Worm (Caenorhabditis elegans): ENCODE results near the gene best-21.
"Not testable (repeated sequence)": the region's sequence is repeated elsewhere in the genome, so short reads cannot be mapped to it uniquely, and the experiment has no call there.

The best-21 gene

DNA sequence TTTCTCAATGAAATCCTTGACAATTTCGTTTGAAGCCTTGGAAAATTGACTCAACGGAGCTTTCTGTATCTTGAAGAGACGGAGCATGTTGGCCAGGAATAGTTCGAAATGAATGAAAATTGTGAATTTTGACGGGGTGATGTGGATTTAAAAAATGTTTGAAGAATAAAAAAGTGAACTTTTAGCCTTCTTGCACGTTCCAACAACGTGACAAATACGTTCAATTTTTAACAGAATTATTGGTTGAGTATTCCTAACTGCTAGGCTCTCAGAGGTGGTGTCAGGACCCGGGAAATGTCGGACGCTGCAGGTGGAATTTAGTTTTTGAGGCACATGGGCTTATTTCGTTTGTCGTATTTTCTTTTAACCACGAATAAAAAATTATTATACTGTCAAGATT, 9.3 kb downstream of the best-21 start, which contains the start of gene Y73F8A.12:
TSS of gene Y73F8A.12 (minus strand) at position 101 of the 400 bp plus-strand sequence.
- TF ChIP-seq F39B2.1 (GFP tag; IDR thresholded peaks at IDR 0.05); B0035.1 (tag; optimal IDR thresholded peaks at IDR 0.05); ceh-40 (GFP tag; IDR thresholded peaks at IDR 0.05): not testable (repeated sequence)

DNA sequence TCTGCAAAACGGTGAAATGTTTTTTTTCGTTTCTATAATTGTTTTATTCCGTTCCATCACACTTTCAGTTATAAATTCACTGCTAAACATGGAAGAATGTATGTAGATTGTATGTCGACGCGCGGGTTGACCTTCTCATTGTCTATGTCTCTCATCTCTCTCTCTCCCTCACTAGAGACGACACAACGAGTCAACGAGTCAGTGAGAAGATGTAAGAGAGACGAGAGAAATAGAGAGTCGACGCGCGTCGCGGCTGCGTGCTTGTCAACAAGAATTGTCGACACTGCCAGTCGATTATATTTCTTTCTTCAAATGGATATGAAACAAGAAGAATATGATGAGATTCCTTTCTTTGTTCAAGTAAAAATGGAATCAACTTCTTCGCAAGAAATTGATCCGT, 9.8 kb downstream of the best-21 start, which contains the start of gene Y73F8A.13:
TSS of gene Y73F8A.13 (plus strand) at position 240 of the 400 bp plus-strand sequence.
- no peak for TF ChIP-seq chd-7 (tag; optimal IDR thresholded peaks at IDR 0.05)
- TF ChIP-seq hmg-1.2 (GFP tag; IDR thresholded peaks at IDR 0.05) = peak; percentile 66; the same call in 1 of the 2 replicates
- TF ChIP-seq attf-6 (GFP tag; IDR thresholded peaks at IDR 0.05) = 0 out of 2 replicates have a peak, but pooled peaks have one; percentile 45
- no peak for TF ChIP-seq snpc-1.1 (tag; optimal IDR thresholded peaks at IDR 0.05; ENCODE audit: insufficient read depth)
- TF ChIP-seq F22D6.2 (tag; optimal IDR thresholded peaks at IDR 0.05) = no peak
- no peak for TF ChIP-seq ztf-3 (GFP tag; optimal IDR thresholded peaks at IDR 0.05)
- no peak for TF ChIP-seq snpc-4 (GFP tag; optimal IDR thresholded peaks at IDR 0.05)
- peak in 2 of 4 experiments; percentile 45 to 60 for TF ChIP-seq snpc-4 (tag; optimal IDR thresholded peaks at IDR 0.05)
- no peak for TF ChIP-seq nhr-179 (tag; optimal IDR thresholded peaks at IDR 0.05)

DNA sequence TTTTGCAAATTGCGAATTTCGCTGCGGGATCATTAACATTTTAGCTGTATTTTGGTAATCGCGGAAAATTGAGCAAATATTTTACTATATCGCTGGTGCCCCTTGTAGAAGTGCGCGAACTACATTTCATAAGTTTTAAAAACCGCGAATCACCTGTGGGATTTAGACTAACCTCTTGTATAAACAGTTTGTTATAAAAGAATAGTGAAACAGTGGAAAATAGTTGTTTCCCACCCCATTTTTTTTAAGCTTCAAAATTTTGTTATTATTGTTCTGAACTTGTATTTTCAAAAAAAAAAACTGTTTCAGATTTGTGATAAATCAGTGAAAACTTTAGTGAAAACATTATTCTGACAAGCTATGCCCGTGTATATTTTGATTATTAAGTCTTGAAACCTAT, 13.3 kb downstream of the best-21 start:
- TF ChIP-seq snpc-4 (GFP tag; optimal IDR thresholded peaks at IDR 0.05) (no peak), snpc-4 (tag; optimal IDR thresholded peaks at IDR 0.05) (peak in 2 of 4 experiments; percentile 12 to 30), madf-3 (GFP tag; IDR thresholded peaks at IDR 0.05) (no peak), C17E4.6 (GFP tag; IDR thresholded peaks at IDR 0.05) (no peak), sptf-2 (GFP tag; optimal IDR thresholded peaks at IDR 0.05) (no peak)

DNA sequence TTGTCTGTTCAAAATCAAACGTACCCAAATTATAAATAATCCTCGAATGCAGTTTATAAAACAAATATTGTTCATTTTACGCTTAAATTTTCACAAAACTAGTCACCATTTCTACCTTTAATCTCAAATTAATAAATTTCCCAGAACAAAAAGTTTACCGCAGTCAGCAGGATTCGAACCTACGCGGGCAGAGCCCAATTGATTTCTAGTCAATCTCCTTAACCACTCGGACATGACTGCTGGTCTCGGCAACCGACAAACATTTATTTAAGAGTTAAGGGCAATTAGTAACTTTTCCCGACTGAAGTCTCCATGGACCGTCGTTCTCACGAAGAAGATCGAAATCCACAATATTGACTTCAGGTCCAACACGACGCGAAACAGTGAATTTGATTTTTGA, 16.1 kb downstream of the best-21 start:
- TF ChIP-seq lin-26 (GFP tag; IDR thresholded peaks at IDR 0.05) = peak; percentile 77
- TF ChIP-seq B0019.2 (GFP tag; conservative IDR thresholded peaks at IDR 0.05) = 0 out of 2 replicates have a peak, but pooled peaks have one; percentile 3
- peak; percentile 62 for TF ChIP-seq B0261.1 (tag; optimal IDR thresholded peaks at IDR 0.05)
- not testable (repeated sequence) for TF ChIP-seq snpc-4 (GFP tag; optimal IDR thresholded peaks at IDR 0.05)
- TF ChIP-seq snpc-4 (tag; optimal IDR thresholded peaks at IDR 0.05) = peak in 3 of 4 experiments; percentile 33 to 95 (median 91)
- TF ChIP-seq hmg-1.2 (GFP tag; IDR thresholded peaks at IDR 0.05) = peak; percentile 54; the same call in 1 of the 2 replicates
- TF ChIP-seq attf-6 (GFP tag; IDR thresholded peaks at IDR 0.05) = peak; percentile 98
- TF ChIP-seq pbrm-1 (GFP tag; IDR thresholded peaks at IDR 0.05) = 0 out of 2 replicates have a peak, but pooled peaks have one; percentile 47
- peak; percentile 64; the same call in 1 of the 2 replicates for TF ChIP-seq Y56A3A.18 (GFP tag; IDR thresholded peaks at IDR 0.05)
- peak; percentile 58 for TF ChIP-seq D2030.7 (GFP tag; IDR thresholded peaks at IDR 0.05)
- peak; percentile 43 for TF ChIP-seq rpc-1 (optimal IDR thresholded peaks at IDR 0.05)
- TF ChIP-seq rpc-1 (tag; optimal IDR thresholded peaks at IDR 0.05) = peak; percentile 64
- TF ChIP-seq ceh-100 (GFP tag; IDR thresholded peaks at IDR 0.05) = 0 out of 2 replicates have a peak, but pooled peaks have one; percentile 17
- TF ChIP-seq tbp1 (GFP tag; optimal IDR thresholded peaks at IDR 0.05) = peak; percentile 86

DNA sequence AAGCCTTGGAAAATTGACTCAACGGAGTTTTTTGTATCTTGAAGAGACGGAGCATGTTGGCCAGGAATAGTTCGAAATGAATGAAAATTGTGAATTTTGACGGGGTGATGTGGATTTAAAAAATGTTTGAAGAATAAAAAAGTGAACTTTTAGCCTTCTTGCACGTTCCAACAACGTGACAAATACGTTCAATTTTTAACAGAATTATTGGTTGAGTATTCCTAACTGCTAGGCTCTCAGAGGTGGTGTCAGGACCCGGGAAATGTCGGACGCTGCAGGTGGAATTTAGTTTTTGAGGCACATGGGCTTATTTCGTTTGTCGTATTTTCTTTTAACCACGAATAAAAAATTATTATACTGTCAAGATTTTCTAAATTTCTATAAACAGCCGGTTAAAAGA, 16.7 kb downstream of the best-21 start, which contains the start of gene Y73F8A.14:
TSS of gene Y73F8A.14 (minus strand) at position 101 of the 400 bp plus-strand sequence.
- TF ChIP-seq Y95B8A.8 (GFP tag; IDR thresholded peaks at IDR 0.05); ztf-22 (GFP tag; optimal IDR thresholded peaks at IDR 0.05); ceh-100 (GFP tag; IDR thresholded peaks at IDR 0.05): not testable (repeated sequence)

DNA sequence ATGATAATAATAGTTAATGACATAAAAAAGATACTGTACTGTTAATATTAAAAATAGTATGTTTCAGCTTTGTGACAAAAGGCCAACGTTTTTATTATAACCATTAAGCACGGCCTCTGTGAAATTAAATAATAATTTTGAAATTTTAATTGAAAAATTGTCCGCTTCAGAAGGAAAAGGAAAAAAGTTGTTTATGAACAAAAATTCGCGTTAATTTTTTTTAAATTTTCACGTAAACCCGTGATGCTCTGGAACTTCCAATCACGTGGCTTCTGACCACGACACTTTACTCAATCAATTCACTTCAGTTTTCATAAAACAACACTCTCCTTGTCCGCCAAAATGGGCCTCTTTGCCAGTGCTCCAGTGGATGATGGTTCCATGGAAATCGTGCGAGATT, 19.0 kb downstream of the best-21 start, which contains the start of gene Y73F8A.15:
TSS of gene Y73F8A.15 (plus strand) at position 301 of the 400 bp plus-strand sequence.
- TF ChIP-seq Y56A3A.18 (GFP tag; IDR thresholded peaks at IDR 0.05) (no peak), ceh-40 (GFP tag; IDR thresholded peaks at IDR 0.05) (no peak), ztf-18 (tag; optimal IDR thresholded peaks at IDR 0.05) (no peak), xnd-1 (tag; optimal IDR thresholded peaks at IDR 0.05) (no peak), mxl-1 (tag; optimal IDR thresholded peaks at IDR 0.05) (no peak), hlh-26 (GFP tag; conservative IDR thresholded peaks at IDR 0.05) (no peak)
